Worm (Caenorhabditis elegans) whole organism, late embryonic: Measurements from ENCODE around the gene rsp-3.

Experiments
- ama-1 ChIP-seq: fragments of 150-350 bp; optimal IDR thresholded peaks from 2 replicates; lab custom pipeline; 2014
- ceh-34 ChIP-seq: sonication (generic microtip); optimal IDR thresholded peaks from 2 replicates; lab custom pipeline; 2016; ENCODE audit warnings: mild to moderate bottlenecking, missing genetic modification characterization, missing compliant biosample characterization
- ceh-6 ChIP-seq: fragments of 200-800 bp; sonication (Bioruptor generic); optimal IDR thresholded peaks from 2 replicates; lab custom pipeline; 2018; ENCODE audit warnings: mild to moderate bottlenecking, missing genetic modification characterization, missing compliant biosample characterization
- ets-4 ChIP-seq: sonication (generic microtip); optimal IDR thresholded peaks from 2 replicates; lab custom pipeline; 2016; ENCODE audit warnings: missing genetic modification characterization, missing compliant biosample characterization
- eyg-1 ChIP-seq: sonication (generic microtip); optimal IDR thresholded peaks from 2 replicates; lab custom pipeline; 2016; ENCODE audit warnings: missing genotype, missing genetic modification characterization, missing compliant biosample characterization
- fkh-10 ChIP-seq: fragments of 150-350 bp; optimal IDR thresholded peaks from 2 replicates; lab custom pipeline; 2014; ENCODE audit warnings: missing biosample characterization, missing genetic modification reagents, missing genetic modification characterization
- gmeb-2 ChIP-seq: sonication (generic microtip); optimal IDR thresholded peaks from 2 replicates; lab custom pipeline; 2016; ENCODE audit warnings: missing genetic modification characterization, inconsistent platforms, missing compliant biosample characterization
- lin-11 ChIP-seq: fragments of 200-800 bp; sonication (Bioruptor generic); optimal IDR thresholded peaks from 2 replicates; lab custom pipeline; 2018; ENCODE audit warnings: mild to moderate bottlenecking, missing genetic modification characterization, missing compliant biosample characterization
- nhr-232 ChIP-seq: sonication (generic microtip); optimal IDR thresholded peaks from 2 replicates; lab custom pipeline; 2016; ENCODE audit warnings: missing genetic modification characterization, missing compliant biosample characterization
- pag-3 ChIP-seq: sonication (generic microtip); optimal IDR thresholded peaks from 2 replicates; lab custom pipeline; 2016; ENCODE audit warnings: missing compliant biosample characterization, missing genetic modification characterization, borderline replicate concordance
- pha-4 ChIP-seq: fragments of 150-350 bp; optimal IDR thresholded peaks from 2 replicates; lab custom pipeline; 2018; ENCODE audit warnings: missing biosample characterization, missing genetic modification reagents, missing genetic modification characterization

- no peak for TF ChIP-seq pag-3 (tag; lab: Kevin White, UChicago)
- TF ChIP-seq eyg-1 = no peak
- TF ChIP-seq ceh-6 = no peak
- no peak for TF ChIP-seq gmeb-2
- TF ChIP-seq ets-4 (tag; lab: Kevin White, UChicago) = no peak
- no peak for TF ChIP-seq nhr-232 (tag; lab: Kevin White, UChicago)
- no peak for TF ChIP-seq lin-11 (tag; lab: Kevin White, UChicago)
- TF ChIP-seq fkh-10 (GFP tag; lab: Kevin White, UChicago) = no peak
- no peak for TF ChIP-seq pha-4 (tag; lab: Kevin White, UChicago)
- no peak for TF ChIP-seq ama-1 (lab: Kevin White, UChicago)
- no peak for TF ChIP-seq ceh-34 (tag; lab: Kevin White, UChicago)
These were observed 7.5 kb downstream of the rsp-3 start for ce11 chrIII:12680266-12680665.
